Fruit fly (Drosophila melanogaster): Measurements from ENCODE around the gene RpL34a.
A peak's percentile ranks its signal among the peaks of the same experiment; 100 is the strongest.

Gene RpL34a

dm6 chr3R:26012801-26013663, 46.0 kb downstream of the RpL34a start (continued):
- TF ChIP-seq CG7271 (tag; optimal IDR thresholded peaks at IDR 0.05) = peak; percentile 29
- no peak for TF ChIP-seq CG1603 (tag; optimal IDR thresholded peaks at IDR 0.05)
- TF ChIP-seq corto (GFP tag; optimal IDR thresholded peaks at IDR 0.05) = no peak
- TF ChIP-seq fd96Cb (tag; optimal IDR thresholded peaks at IDR 0.05) = peak; percentile 51
- no peak for TF ChIP-seq cato (GFP tag; optimal IDR thresholded peaks at IDR 0.05; ENCODE audit: borderline replicate concordance)
- TF ChIP-seq CG13424 (tag; optimal IDR thresholded peaks at IDR 0.05) = peak; percentile 64
- peak; percentile 60 for TF ChIP-seq CG8388 (GFP tag; optimal IDR thresholded peaks at IDR 0.05)
- TF ChIP-seq ssp (GFP tag; IDR thresholded peaks at IDR 0.05) = no peak
- TF ChIP-seq CG2202 (tag; optimal IDR thresholded peaks at IDR 0.05) = peak; percentile 54
- TF ChIP-seq CG5180 (GFP tag; optimal IDR thresholded peaks at IDR 0.05) = no peak
- no peak for TF ChIP-seq Bteb2 (GFP tag; optimal IDR thresholded peaks at IDR 0.05)
- no peak for TF ChIP-seq pnt (GFP tag; optimal IDR thresholded peaks at IDR 0.05)
- peak; percentile 15 for TF ChIP-seq Sox102F (GFP tag; optimal IDR thresholded peaks at IDR 0.05)
- no peak for TF ChIP-seq hkb (optimal IDR thresholded peaks at IDR 0.05)
- no peak for TF ChIP-seq hkb (GFP tag; IDR thresholded peaks at IDR 0.05)
- 0 out of 2 replicates have a peak, but pooled peaks have one; percentile 17 for TF ChIP-seq esg (GFP tag; conservative IDR thresholded peaks at IDR 0.05)
- TF ChIP-seq CG13775 (GFP tag; optimal IDR thresholded peaks at IDR 0.05) = no peak
- TF ChIP-seq nau (GFP tag; optimal IDR thresholded peaks at IDR 0.05) = no peak
- peak; percentile 74 for TF ChIP-seq CG10267 (tag; optimal IDR thresholded peaks at IDR 0.05)
- no peak for TF ChIP-seq Hand (GFP tag; optimal IDR thresholded peaks at IDR 0.05)
- peak; percentile 30 for TF ChIP-seq oc (tag; optimal IDR thresholded peaks at IDR 0.05)
- no peak for TF ChIP-seq Six4 (GFP tag; optimal IDR thresholded peaks at IDR 0.05)
- no peak for TF ChIP-seq CG9876 (GFP tag; optimal IDR thresholded peaks at IDR 0.05)
- no peak for TF ChIP-seq sug (tag; optimal IDR thresholded peaks at IDR 0.05)
- TF ChIP-seq insv (GFP tag; optimal IDR thresholded peaks at IDR 0.05) = no peak
- TF ChIP-seq org-1 (GFP tag; optimal IDR thresholded peaks at IDR 0.05) = no peak
- TF ChIP-seq cas (GFP tag; IDR thresholded peaks at IDR 0.05) = no peak
- TF ChIP-seq CG6689 (GFP tag; IDR thresholded peaks at IDR 0.05) = peak; percentile 67
- no peak for TF ChIP-seq Dll (GFP tag; IDR thresholded peaks at IDR 0.05; ENCODE audit: partially characterized antibody)
- TF ChIP-seq CG34422 (GFP tag; IDR thresholded peaks at IDR 0.05) = no peak; the same call in 2 of the 3 replicates
- peak; percentile 6 for TF ChIP-seq CG6254 (GFP tag; optimal IDR thresholded peaks at IDR 0.05)
- TF ChIP-seq pfk (GFP tag; optimal IDR thresholded peaks at IDR 0.05) = no peak
- peak; percentile 63 for TF ChIP-seq phol (tag; optimal IDR thresholded peaks at IDR 0.05)
- peak; percentile 57 for TF ChIP-seq grau (tag; optimal IDR thresholded peaks at IDR 0.05)
- no peak for TF ChIP-seq zfh1 (GFP tag; IDR thresholded peaks at IDR 0.05)
- TF ChIP-seq Opbp (GFP tag; IDR thresholded peaks at IDR 0.05; ENCODE audit: partially characterized antibody) = no peak
- no peak for TF ChIP-seq Dad (GFP tag; optimal IDR thresholded peaks at IDR 0.05)
- TF ChIP-seq CG43689 (GFP tag; IDR thresholded peaks at IDR 0.05) = no peak
- TF ChIP-seq NfI (GFP tag; optimal IDR thresholded peaks at IDR 0.05) = no peak
- TF ChIP-seq Gsc (GFP tag; IDR thresholded peaks at IDR 0.05) = no peak
- no peak for TF ChIP-seq odd (GFP tag; optimal IDR thresholded peaks at IDR 0.05)
- TF ChIP-seq Dfd (GFP tag; optimal IDR thresholded peaks at IDR 0.05) = no peak
- no peak for TF ChIP-seq CG18476 (GFP tag; optimal IDR thresholded peaks at IDR 0.05)
- TF ChIP-seq tna (GFP tag; IDR thresholded peaks at IDR 0.05; ENCODE audit: partially characterized antibody) = no peak
- TF ChIP-seq CG11247 (GFP tag; IDR thresholded peaks at IDR 0.05) = no peak
- TF ChIP-seq slp2 (GFP tag; optimal IDR thresholded peaks at IDR 0.05) = no peak
- TF ChIP-seq gsb (GFP tag; IDR thresholded peaks at IDR 0.05) = no peak
- TF ChIP-seq NC2β (GFP tag; optimal IDR thresholded peaks at IDR 0.05) = no peak
- no peak for TF ChIP-seq tio (GFP tag; optimal IDR thresholded peaks at IDR 0.05)
